Worm (Caenorhabditis elegans) whole organism, L4 larva: ENCODE measurements around the gene dohh-1.

Experiments
- D1046.2 ChIP-seq: fragments of 200-800 bp; sonication (Bioruptor generic); IDR thresholded peaks from 2 replicates; pipeline ENCODE4 v1.3.6; 2022; ENCODE audit warnings: missing genetic modification characterization, missing compliant biosample characterization
- F26F4.8 ChIP-seq: fragments of 200-800 bp; sonication (Bioruptor generic); conservative IDR thresholded peaks from 2 replicates; pipeline ENCODE4 v1.3.6; 2022; ENCODE audit warnings: missing genetic modification characterization, missing compliant biosample characterization
- T20F7.1 ChIP-seq: fragments of 200-800 bp; sonication (Bioruptor generic); optimal IDR thresholded peaks from 2 replicates; lab custom pipeline; 2018; ENCODE audit warnings: mild to moderate bottlenecking, missing genetic modification characterization, missing compliant biosample characterization
- Y48G9A.11 ChIP-seq: fragments of 200-800 bp; sonication (Bioruptor generic); IDR thresholded peaks from 2 replicates; pipeline ENCODE4 v1.3.6; 2022; ENCODE audit warnings: missing genetic modification reagents, missing genetic modification characterization, missing compliant biosample characterization
- Y5F2A.4 ChIP-seq: fragments of 200-800 bp; sonication (Bioruptor generic); optimal IDR thresholded peaks from 2 replicates; lab custom pipeline; 2018; ENCODE audit warnings: mild to moderate bottlenecking, missing genetic modification characterization, missing compliant biosample characterization
- aha-1 ChIP-seq: fragments of 150-350 bp; peaks from one replicate; lab custom pipeline; 2014; ENCODE audit warnings: missing biosample characterization, missing genetic modification characterization
- ama-1 ChIP-seq: fragments of 150-350 bp; optimal IDR thresholded peaks from 2 replicates; lab custom pipeline; 2014; ENCODE audit warnings: inconsistent platforms, mixed read lengths
- arid-1 ChIP-seq: fragments of 200-800 bp; sonication (Bioruptor generic); conservative IDR thresholded peaks from 2 replicates; pipeline ENCODE4 v1.3.6; 2022; ENCODE audit warnings: missing genetic modification reagents, missing genetic modification characterization, missing compliant biosample characterization
- attf-4 ChIP-seq: sonication (generic microtip); optimal IDR thresholded peaks from 3 replicates; lab custom pipeline; 2017; ENCODE audit warnings: missing biosample characterization, missing genetic modification characterization
- ceh-28 ChIP-seq: fragments of 150-350 bp; optimal IDR thresholded peaks from 2 replicates; lab custom pipeline; 2014; ENCODE audit warnings: missing biosample characterization, missing genetic modification reagents, missing genetic modification characterization
- ctbp-1 ChIP-seq: fragments of 200-800 bp; sonication (Bioruptor generic); IDR thresholded peaks from 2 replicates; pipeline ENCODE4 v1.3.6; 2022; ENCODE audit warnings: missing genetic modification reagents, missing genetic modification characterization, missing compliant biosample characterization
- daf-12 ChIP-seq: fragments of 150-350 bp; optimal IDR thresholded peaks from 2 replicates; lab custom pipeline; 2014; ENCODE audit warnings: missing biosample characterization, missing genetic modification reagents, missing genetic modification characterization
- daf-19 ChIP-seq: fragments of 200-800 bp; sonication (Bioruptor generic); conservative IDR thresholded peaks from 2 replicates; pipeline ENCODE4 v1.3.6; 2022; ENCODE audit warnings: missing genetic modification characterization, missing compliant biosample characterization
- daf-8 ChIP-seq: fragments of 200-800 bp; sonication (Bioruptor generic); IDR thresholded peaks from 2 replicates; pipeline ENCODE4 v1.3.6; 2022; ENCODE audit warnings: missing genetic modification characterization, missing compliant biosample characterization
- dpl-1 ChIP-seq: fragments of 150-350 bp; optimal IDR thresholded peaks from 2 replicates; lab custom pipeline; 2014; ENCODE audit warnings: missing biosample characterization, missing genetic modification reagents, missing genetic modification characterization
- duxl-1 ChIP-seq: sonication (generic microtip); optimal IDR thresholded peaks from 2 replicates; lab custom pipeline; 2016; ENCODE audit warnings: mild to moderate bottlenecking, missing genetic modification characterization, moderate library complexity, missing compliant biosample characterization; ENCODE audit not compliant: poor library complexity
- dve-1 ChIP-seq: sonication (generic microtip); optimal IDR thresholded peaks from 2 replicates; lab custom pipeline; 2017; ENCODE audit warnings: antibody characterized with exemption, mild to moderate bottlenecking, missing genetic modification characterization, missing compliant biosample characterization; ENCODE audit not compliant: insufficient read depth
- egl-43 ChIP-seq: fragments of 200-800 bp; sonication (Bioruptor generic); IDR thresholded peaks from 2 replicates; pipeline ENCODE4 v1.3.6; 2022; ENCODE audit warnings: missing genetic modification reagents, missing genetic modification characterization, missing compliant biosample characterization
- fos-1 ChIP-seq: fragments of 150-350 bp; optimal IDR thresholded peaks from 2 replicates; lab custom pipeline; 2014; ENCODE audit warnings: missing biosample characterization, missing genetic modification characterization
- gei-8 ChIP-seq: fragments of 200-800 bp; sonication (Bioruptor generic); optimal IDR thresholded peaks from 2 replicates; lab custom pipeline; 2018; ENCODE audit warnings: mild to moderate bottlenecking, missing genetic modification characterization, missing compliant biosample characterization
- hif-1 ChIP-seq, 2 experiments: sonication (generic microtip); optimal IDR thresholded peaks; 2 replicates each; lab custom pipeline; 2016 to 2017; ENCODE audit warnings: missing compliant biosample characterization in 2 of 2, missing genetic modification characterization in 2 of 2, missing genetic modification reagents in 2 of 2, missing genotype in 2 of 2, mild to moderate bottlenecking in 1 of 2
- hlh-30 ChIP-seq: sonication (generic microtip); optimal IDR thresholded peaks from 2 replicates; lab custom pipeline; 2017; ENCODE audit warnings: antibody characterized with exemption, mild to moderate bottlenecking, missing genetic modification characterization, missing compliant biosample characterization; ENCODE audit not compliant: insufficient read depth
- hmg-1.1 ChIP-seq: fragments of 200-800 bp; sonication (Bioruptor generic); IDR thresholded peaks from 2 replicates; pipeline ENCODE4 v1.3.6; 2022; ENCODE audit warnings: missing genetic modification reagents, missing genetic modification characterization, missing compliant biosample characterization
- lin-15B ChIP-seq: fragments of 150-350 bp; sonication (generic microtip); optimal IDR thresholded peaks from 3 replicates; lab custom pipeline; 2014; ENCODE audit warnings: missing biosample characterization, missing genetic modification characterization
- lin-29 ChIP-seq: fragments of 200-800 bp; sonication (Bioruptor generic); IDR thresholded peaks from 2 replicates; pipeline ENCODE4 v1.3.6; 2022; ENCODE audit warnings: missing genetic modification reagents, missing genetic modification characterization, missing compliant biosample characterization
- lin-38 ChIP-seq: fragments of 200-800 bp; sonication (Bioruptor generic); IDR thresholded peaks from 2 replicates; pipeline ENCODE4 v1.3.6; 2022; ENCODE audit warnings: missing genetic modification reagents, missing genetic modification characterization, missing compliant biosample characterization
- lsy-2 ChIP-seq, 2 experiments: fragments of 150-350 bp in 1 of 2; sonication (generic microtip) in 1 of 2; optimal IDR thresholded peaks; 2 replicates each; lab custom pipeline; 2014 to 2017; ENCODE audit warnings: missing biosample characterization in 2 of 2, missing genetic modification characterization in 2 of 2
- madf-5 ChIP-seq, 2 experiments: fragments of 200-800 bp; sonication (Bioruptor generic); IDR thresholded peaks; 2 replicates each; pipeline ENCODE4 v1.3.6; 2022; ENCODE audit warnings: missing compliant biosample characterization in 2 of 2, missing genetic modification characterization in 2 of 2
- madf-9 ChIP-seq: fragments of 200-800 bp; sonication (Bioruptor generic); conservative IDR thresholded peaks from 2 replicates; pipeline ENCODE4 v1.3.6; 2022; ENCODE audit warnings: missing genetic modification reagents, missing genetic modification characterization, missing compliant biosample characterization
- mdl-1 ChIP-seq, 2 experiments: fragments of 150-350 bp in 1 of 2; sonication (generic microtip) in 1 of 2; optimal IDR thresholded peaks; 2 replicates each; lab custom pipeline; 2014 to 2017; ENCODE audit warnings: missing biosample characterization in 2 of 2, missing genetic modification characterization in 2 of 2
- mdt-29 ChIP-seq: fragments of 200-800 bp; sonication (Bioruptor generic); IDR thresholded peaks from 2 replicates; pipeline ENCODE4 v1.3.6; 2022; ENCODE audit warnings: missing genetic modification reagents, missing genetic modification characterization, missing compliant biosample characterization
- mep-1 ChIP-seq: fragments of 150-350 bp; sonication (generic microtip); optimal IDR thresholded peaks from 3 replicates; lab custom pipeline; 2014; ENCODE audit warnings: missing biosample characterization, missing genetic modification characterization
- mes-2 ChIP-seq: sonication (generic microtip); optimal IDR thresholded peaks from 2 replicates; lab custom pipeline; 2016; ENCODE audit warnings: missing genotype, mild to moderate bottlenecking, missing genetic modification characterization, missing compliant biosample characterization; ENCODE audit not compliant: poor library complexity, severe bottlenecking
- mxl-3 ChIP-seq: fragments of 200-800 bp; sonication (Bioruptor generic); optimal IDR thresholded peaks from 2 replicates; lab custom pipeline; 2018; ENCODE audit warnings: mild to moderate bottlenecking, missing genetic modification characterization, missing compliant biosample characterization
- nhr-11 ChIP-seq: fragments of 150-350 bp; optimal IDR thresholded peaks from 2 replicates; lab custom pipeline; 2014; ENCODE audit warnings: missing biosample characterization, missing genetic modification characterization
- nhr-25 ChIP-seq: sonication (generic microtip); optimal IDR thresholded peaks from 2 replicates; lab custom pipeline; 2017; ENCODE audit warnings: missing genetic modification characterization, mild to moderate bottlenecking, missing compliant biosample characterization, antibody characterized with exemption, moderate library complexity, borderline replicate concordance; ENCODE audit not compliant: insufficient read depth
- nhr-28 ChIP-seq: fragments of 150-350 bp; optimal IDR thresholded peaks from 2 replicates; lab custom pipeline; 2014; ENCODE audit warnings: missing biosample characterization, missing genetic modification characterization
- nhr-41 ChIP-seq: fragments of 200-800 bp; sonication (Bioruptor generic); IDR thresholded peaks from 2 replicates; pipeline ENCODE4 v1.3.6; 2022; ENCODE audit warnings: missing genetic modification reagents, missing genetic modification characterization, missing compliant biosample characterization
- php-3 ChIP-seq: fragments of 200-800 bp; sonication (Bioruptor generic); IDR thresholded peaks from 2 replicates; pipeline ENCODE4 v1.3.6; 2022; ENCODE audit warnings: missing genetic modification reagents, missing genetic modification characterization, missing compliant biosample characterization
- pqm-1 ChIP-seq: sonication (generic microtip); optimal IDR thresholded peaks from 2 replicates; lab custom pipeline; 2017; ENCODE audit warnings: missing biosample characterization, missing genetic modification characterization
- rbr-2 ChIP-seq: sonication (generic microtip); optimal IDR thresholded peaks from 2 replicates; lab custom pipeline; 2016; ENCODE audit warnings: missing genotype, missing genetic modification characterization, missing compliant biosample characterization
- set-16 ChIP-seq: fragments of 200-800 bp; sonication (Bioruptor generic); IDR thresholded peaks from 2 replicates; pipeline ENCODE4 v1.3.6; 2022; ENCODE audit warnings: missing genetic modification reagents, missing genetic modification characterization, missing compliant biosample characterization
- snpc-4 ChIP-seq: fragments of 150-350 bp; optimal IDR thresholded peaks from 2 replicates; lab custom pipeline; 2014; ENCODE audit warnings: missing biosample characterization, missing genetic modification characterization
- spr-1 ChIP-seq: sonication (generic microtip); optimal IDR thresholded peaks from 2 replicates; lab custom pipeline; 2016; ENCODE audit warnings: mild to moderate bottlenecking, missing genetic modification characterization, missing compliant biosample characterization
- unc-39 ChIP-seq: sonication (generic microtip); optimal IDR thresholded peaks from 2 replicates; lab custom pipeline; 2017; ENCODE audit warnings: missing biosample characterization, missing genetic modification characterization
- unc-62 ChIP-seq, 3 experiments: fragments of 150-350 bp in 1 of 3; sonication (generic microtip); optimal IDR thresholded peaks in 2 of 3; peaks in 1 of 3; 1 replicate in 1 of 3; 2 replicates in 2 of 3; lab custom pipeline; 2014 to 2017; ENCODE audit warnings: missing biosample characterization in 3 of 3, missing genetic modification characterization in 3 of 3, missing genetic modification reagents in 3 of 3, missing genotype in 1 of 3
- zfp-3 ChIP-seq: fragments of 200-800 bp; sonication (Bioruptor generic); conservative IDR thresholded peaks from 2 replicates; pipeline ENCODE4 v1.3.6; 2022; ENCODE audit warnings: missing genetic modification reagents, missing genetic modification characterization, missing compliant biosample characterization
- zip-11 ChIP-seq: fragments of 200-800 bp; sonication (Bioruptor generic); IDR thresholded peaks from 2 replicates; pipeline ENCODE4 v1.3.6; 2022; ENCODE audit warnings: missing genetic modification characterization, missing compliant biosample characterization
- zip-2 ChIP-seq: fragments of 150-350 bp; optimal IDR thresholded peaks from 2 replicates; lab custom pipeline; 2014; ENCODE audit warnings: missing biosample characterization, missing genetic modification characterization

dohh-1 gene

DNA sequence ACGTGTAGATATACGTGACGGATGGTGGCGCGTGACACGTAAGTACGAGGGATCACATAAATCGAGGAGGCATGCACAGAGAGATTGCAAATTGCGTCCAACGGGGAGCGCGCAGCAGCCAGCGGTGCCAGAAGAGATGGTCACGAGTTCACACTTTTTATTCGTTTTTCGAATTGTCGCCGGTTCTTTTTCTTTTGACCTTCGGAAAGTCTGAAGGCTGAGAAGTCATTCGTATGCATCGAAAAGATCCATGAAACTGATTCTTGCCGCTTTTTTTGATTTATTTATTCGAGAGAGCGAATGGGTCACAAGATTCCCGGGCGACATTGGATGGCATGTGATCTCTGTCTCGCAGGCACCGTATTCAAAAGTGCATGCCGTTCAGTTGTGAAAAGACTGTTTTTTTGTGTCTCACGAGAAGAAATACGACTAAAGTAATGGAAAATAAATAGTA is 20.8 kb upstream of the dohh-1 start:
- TF ChIP-seq nhr-11 (tag; lab: Kevin White, UChicago) (peak; percentile 73), unc-62 (GFP tag; optimal IDR thresholded peaks at IDR 0.05 in 1 of 2; lab: Kevin White, UChicago) (peak in 1 of 2 experiments; percentile 98), unc-62 (tag; optimal IDR thresholded peaks at IDR 0.05; lab: Kevin White, UChicago) (no peak), daf-8 (GFP tag; lab: Robert Waterston, UW) (no peak), dpl-1 (peak; percentile 16), F26F4.8 (GFP tag; lab: Robert Waterston, UW) (no peak), duxl-1 (tag; lab: Kevin White, UChicago) (peak; percentile 44), arid-1 (GFP tag; lab: Robert Waterston, UW) (no peak), madf-9 (peak; percentile 1; the same call in 1 of the 2 replicates), spr-1 (tag; lab: Kevin White, UChicago) (no peak), Y5F2A.4 (GFP tag; lab: Kevin White, UChicago) (no peak), set-16 (GFP tag; lab: Robert Waterston, UW) (peak; percentile 61; the same call in 1 of the 2 replicates), nhr-41 (GFP tag; lab: Robert Waterston, UW) (no peak), mdt-29 (GFP tag; lab: Robert Waterston, UW) (peak; percentile 58; the same call in 1 of the 2 replicates), lsy-2 (tag; optimal IDR thresholded peaks at IDR 0.05; lab: Kevin White, UChicago) (peak; percentile 13 to 63), D1046.2 (no peak), mxl-3 (GFP tag; lab: Kevin White, UChicago) (peak; percentile 53), mes-2 (peak; percentile 15), mdl-1 (tag; optimal IDR thresholded peaks at IDR 0.05; lab: Kevin White, UChicago) (peak in 1 of 2 experiments; percentile 84), fos-1 (no peak), nhr-25 (tag; lab: Kevin White, UChicago) (peak; percentile 84), zfp-3 (no peak), dve-1 (tag; lab: Kevin White, UChicago) (peak; percentile 66), aha-1 (peak; percentile 99), egl-43 (no peak), attf-4 (tag; lab: Kevin White, UChicago) (no peak), hmg-1.1 (GFP tag; lab: Robert Waterston, UW) (peak; percentile 70; the same call in 1 of the 2 replicates), php-3 (GFP tag; lab: Robert Waterston, UW) (peak; percentile 72), ceh-28 (tag; lab: Kevin White, UChicago) (no peak), T20F7.1 (no peak), madf-5 (GFP tag; IDR thresholded peaks at IDR 0.05; lab: Robert Waterston, UW) (0 out of 4 replicates have a peak, but pooled peaks of 1 of the 2 experiments have one; percentile 7), daf-12 (tag; lab: Kevin White, UChicago) (no peak), lin-38 (0 out of 2 replicates have a peak, but pooled peaks have one; percentile 16), nhr-28 (tag; lab: Kevin White, UChicago) (peak; percentile 17), rbr-2 (peak; percentile 40), zip-2 (tag; lab: Kevin White, UChicago) (no peak), unc-39 (no peak), Y48G9A.11 (GFP tag; lab: Robert Waterston, UW) (no peak), snpc-4 (tag; lab: Kevin White, UChicago) (no peak), gei-8 (GFP tag; lab: Kevin White, UChicago) (no peak), mep-1 (tag; lab: Kevin White, UChicago) (peak; percentile 74), daf-19 (GFP tag; lab: Robert Waterston, UW) (no peak), ctbp-1 (peak; percentile 51), zip-11 (GFP tag; lab: Robert Waterston, UW) (no peak), hif-1 (tag; optimal IDR thresholded peaks at IDR 0.05; lab: Kevin White, UChicago) (peak in 1 of 2 experiments; percentile 77), ama-1 (lab: Kevin White, UChicago) (peak; percentile 3), hlh-30 (tag; lab: Kevin White, UChicago) (peak; percentile 98), lin-29 (GFP tag; lab: Robert Waterston, UW) (peak; percentile 24; the same call in 1 of the 2 replicates), lin-15B (tag; lab: Kevin White, UChicago) (no peak), pqm-1 (no peak)
